Worm (Caenorhabditis elegans): ENCODE results near the gene acl-4.
A peak's percentile ranks its signal among the peaks of the same experiment; 100 is the strongest.

acl-4 gene

DNA sequence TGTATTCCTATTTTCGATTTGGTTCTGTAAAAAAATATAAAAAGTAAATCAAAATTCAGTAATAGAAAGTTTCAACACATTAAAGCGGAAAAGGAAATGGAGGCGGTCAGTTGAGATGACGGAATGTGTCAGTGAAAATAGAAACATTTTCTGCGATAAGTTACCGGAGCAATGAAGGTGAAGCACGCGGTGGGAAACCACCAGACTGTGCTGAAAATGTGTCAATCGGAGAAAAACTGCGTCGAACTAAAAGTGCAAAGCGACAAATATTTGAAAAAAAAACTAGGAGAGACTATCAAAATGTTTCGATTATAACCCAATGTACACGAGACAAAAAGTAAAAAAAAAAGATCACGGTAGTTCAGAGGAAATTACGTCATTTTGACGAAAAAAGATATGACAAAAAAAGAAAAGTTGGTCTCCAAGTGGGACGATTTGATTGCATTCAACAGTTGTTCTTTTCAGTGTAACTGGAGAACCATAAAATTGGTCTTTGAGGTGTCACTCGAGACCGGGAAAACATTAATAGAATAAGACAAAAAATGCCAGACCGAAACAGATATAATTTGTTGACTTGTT, at the start of gene acl-4:
Gene acl-4, minus strand, starts transcription at position 27 of the 579 bp plus-strand sequence.
- TF ChIP-seq nhr-23 (tag; optimal IDR thresholded peaks at IDR 0.05) (no peak), fos-1 (tag; optimal IDR thresholded peaks at IDR 0.05) (peak; percentile 14), nhr-129 (tag; optimal IDR thresholded peaks at IDR 0.05) (peak; percentile 14), sem-4 (tag; optimal IDR thresholded peaks at IDR 0.05) (no peak)

- TF ChIP-seq fos-1 (tag; optimal IDR thresholded peaks at IDR 0.05) (no peak), elt-1 (tag; optimal IDR thresholded peaks at IDR 0.05) (no peak), F13H6.1 (tag; optimal IDR thresholded peaks at IDR 0.05) (no peak), nhr-6 (tag; optimal IDR thresholded peaks at IDR 0.05) (no peak), R02D3.7 (tag; optimal IDR thresholded peaks at IDR 0.05) (no peak), mdl-1 (tag; optimal IDR thresholded peaks at IDR 0.05) (no peak), sma-9 (GFP tag; optimal IDR thresholded peaks at IDR 0.05) (no peak), sma-9 (tag; optimal IDR thresholded peaks at IDR 0.05) (no peak), lin-39 (tag; optimal IDR thresholded peaks at IDR 0.05) (no peak), ceh-82 (tag; optimal IDR thresholded peaks at IDR 0.05) (no peak), peb-1 (tag; optimal IDR thresholded peaks at IDR 0.05) (no peak), unc-55 (GFP tag; optimal IDR thresholded peaks at IDR 0.05) (no peak), gmeb-1 (tag; optimal IDR thresholded peaks at IDR 0.05) (no peak), elt-3 (tag; optimal IDR thresholded peaks at IDR 0.05) (no peak), nhr-77 (tag; optimal IDR thresholded peaks at IDR 0.05) (no peak), mbf-1 (tag; optimal IDR thresholded peaks at IDR 0.05) (no peak), ceh-16 (tag; optimal IDR thresholded peaks at IDR 0.05) (no peak), nhr-21 (tag; optimal IDR thresholded peaks at IDR 0.05) (no peak), nhr-12 (tag; optimal IDR thresholded peaks at IDR 0.05) (no peak), egl-27 (tag; optimal IDR thresholded peaks at IDR 0.05) (no peak), sma-3 (GFP tag; optimal IDR thresholded peaks at IDR 0.05) (no peak)
Measured at ce11 chrX:2118162-2118561, 47.9 kb upstream of the acl-4 start, which contains the start of gene swip-10. Gene swip-10 (minus strand): TSS chrX:2118262.

DNA sequence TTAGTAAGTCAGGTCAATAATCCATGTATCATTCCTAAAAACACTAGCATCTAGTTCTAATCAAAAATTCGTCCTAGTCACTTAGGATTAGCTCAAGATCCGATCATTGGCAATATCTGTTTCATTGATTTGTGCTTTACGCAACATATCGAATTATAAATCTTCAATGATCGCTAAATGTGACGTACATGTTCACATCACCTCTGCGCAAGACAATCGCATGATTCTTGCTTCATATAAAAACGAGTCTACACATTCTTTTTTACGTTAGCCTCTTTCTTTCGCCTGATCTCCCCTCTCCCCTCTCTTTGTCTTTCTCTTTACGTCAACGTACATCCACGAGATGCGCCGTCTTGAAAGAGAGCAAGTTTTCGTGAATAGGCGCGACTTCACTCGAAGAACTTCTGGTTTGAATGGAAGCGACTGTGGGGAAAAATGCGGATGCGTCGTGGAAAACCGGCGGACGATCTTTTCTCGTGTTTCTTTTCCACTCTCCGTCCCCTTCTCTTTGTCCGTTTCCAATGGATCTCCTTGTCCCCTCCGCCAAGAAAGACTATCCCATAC, 46.1 kb upstream of the acl-4 start:
- no peak for TF ChIP-seq unc-55 (GFP tag; optimal IDR thresholded peaks at IDR 0.05)
- TF ChIP-seq mdl-1 (tag; optimal IDR thresholded peaks at IDR 0.05) = peak in 1 of 2 experiments; percentile 12
- peak; percentile 23 for TF ChIP-seq sem-4 (tag; optimal IDR thresholded peaks at IDR 0.05)
- peak; percentile 31 for TF ChIP-seq nhr-25 (tag; optimal IDR thresholded peaks at IDR 0.05)
- TF ChIP-seq nhr-21 (tag; optimal IDR thresholded peaks at IDR 0.05) = peak; percentile 64

ce11 chrX:2114171-2114570, 43.9 kb upstream of the acl-4 start:
- no peak for TF ChIP-seq nhr-10 (tag; optimal IDR thresholded peaks at IDR 0.05)
- no peak for TF ChIP-seq ceh-16 (tag; optimal IDR thresholded peaks at IDR 0.05)
- TF ChIP-seq mdl-1 (tag; optimal IDR thresholded peaks at IDR 0.05) = no peak
- TF ChIP-seq dmd-4 (tag; optimal IDR thresholded peaks at IDR 0.05) = no peak
- TF ChIP-seq blmp-1 (tag; optimal IDR thresholded peaks at IDR 0.05; ENCODE audit: insufficient read depth) = no peak
- no peak for TF ChIP-seq F13H6.1 (tag; optimal IDR thresholded peaks at IDR 0.05)
- no peak for TF ChIP-seq mab-5 (tag; optimal IDR thresholded peaks at IDR 0.05)
- no peak for TF ChIP-seq elt-1 (tag; optimal IDR thresholded peaks at IDR 0.05)
- TF ChIP-seq skn-1 (tag; optimal IDR thresholded peaks at IDR 0.05) = no peak
- no peak for TF ChIP-seq nhr-23 (tag; optimal IDR thresholded peaks at IDR 0.05)
- TF ChIP-seq nhr-25 (tag; optimal IDR thresholded peaks at IDR 0.05) = no peak
- no peak for TF ChIP-seq elt-3 (tag; optimal IDR thresholded peaks at IDR 0.05)
- no peak for TF ChIP-seq aly-2 (tag; optimal IDR thresholded peaks at IDR 0.05)
- TF ChIP-seq nhr-129 (tag; optimal IDR thresholded peaks at IDR 0.05) = no peak
- TF ChIP-seq ZK546.5 (tag; optimal IDR thresholded peaks at IDR 0.05) = no peak
- no peak for TF ChIP-seq Y55F3AM.14 (GFP tag; optimal IDR thresholded peaks at IDR 0.05)
- no peak for TF ChIP-seq lin-11 (tag; optimal IDR thresholded peaks at IDR 0.05)
- TF ChIP-seq nhr-12 (tag; optimal IDR thresholded peaks at IDR 0.05) = no peak
- TF ChIP-seq R02D3.7 (tag; optimal IDR thresholded peaks at IDR 0.05) = no peak

DNA sequence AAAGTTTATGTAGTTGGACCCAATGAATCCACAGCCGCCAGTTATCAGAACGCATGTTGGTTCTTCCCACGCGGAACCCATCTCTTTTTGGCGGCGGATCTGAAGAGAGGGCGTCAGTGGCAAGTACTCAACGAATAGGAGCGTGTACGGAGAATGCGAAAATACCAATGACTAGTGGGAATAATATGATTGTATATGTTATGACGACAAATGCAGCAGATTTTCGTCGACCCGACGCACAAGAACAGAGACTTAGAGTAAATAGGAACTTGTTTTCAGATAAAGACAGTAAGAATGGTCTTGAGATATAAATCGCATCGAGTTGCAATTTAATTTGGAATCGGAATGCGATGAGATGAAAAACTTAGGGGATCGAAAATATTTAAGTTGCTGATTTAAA, 42.8 kb upstream of the acl-4 start, which contains the start of gene bus-5:
Gene bus-5, minus strand, starts transcription at position 101 of the 400 bp plus-strand sequence.
- no peak for TF ChIP-seq egl-27 (tag; optimal IDR thresholded peaks at IDR 0.05)
- no peak for TF ChIP-seq unc-55 (GFP tag; optimal IDR thresholded peaks at IDR 0.05)
- no peak for TF ChIP-seq skn-1 (tag; optimal IDR thresholded peaks at IDR 0.05)
- TF ChIP-seq nhr-21 (tag; optimal IDR thresholded peaks at IDR 0.05) = no peak
- TF ChIP-seq aly-2 (tag; optimal IDR thresholded peaks at IDR 0.05) = no peak
